Fruit fly (Drosophila melanogaster) whole organism, prepupa: ENCODE data around the gene CG4287.

Experiments used
- Blimp-1 ChIP-seq: fragments of 200-800 bp; sonication (Bioruptor generic); optimal IDR thresholded peaks from 3 replicates; lab custom pipeline; 2017; ENCODE audit warnings: missing biosample characterization, missing genetic modification characterization, mild to moderate bottlenecking, moderate library complexity, missing genetic modification reagents
- CG10669 ChIP-seq: fragments of 200-800 bp; sonication (Bioruptor generic); optimal IDR thresholded peaks from 3 replicates; lab custom pipeline; 2018; ENCODE audit warnings: missing biosample characterization, mild to moderate bottlenecking, missing genetic modification characterization, moderate library complexity
- CG11762 ChIP-seq: fragments of 200-800 bp; sonication (Bioruptor generic); optimal IDR thresholded peaks from 3 replicates; lab custom pipeline; 2016; ENCODE audit warnings: missing biosample characterization, missing genetic modification characterization; ENCODE audit not compliant: insufficient read depth
- CG11902 ChIP-seq: fragments of 200-800 bp; sonication (Bioruptor generic); optimal IDR thresholded peaks from 3 replicates; lab custom pipeline; 2016; ENCODE audit warnings: missing biosample characterization, missing genetic modification characterization
- CG15336 ChIP-seq: fragments of 200-800 bp; sonication (Bioruptor generic); IDR thresholded peaks from 2 replicates; pipeline ENCODE4 v1.3.6; 2022; ENCODE audit warnings: missing biosample characterization, missing genetic modification characterization
- CG1621 ChIP-seq: fragments of 200-800 bp; sonication (Bioruptor generic); optimal IDR thresholded peaks from 3 replicates; lab custom pipeline; 2018; ENCODE audit warnings: missing biosample characterization, mild to moderate bottlenecking, missing genetic modification characterization
- CG16779 ChIP-seq: fragments of 200-800 bp; sonication (Bioruptor generic); optimal IDR thresholded peaks from 3 replicates; lab custom pipeline; 2017; ENCODE audit warnings: missing biosample characterization, mild to moderate bottlenecking, missing genetic modification characterization
- CG31627 ChIP-seq: fragments of 200-800 bp; sonication (Bioruptor generic); optimal IDR thresholded peaks from 3 replicates; lab custom pipeline; 2016; ENCODE audit warnings: missing biosample characterization, missing genetic modification characterization
- CG34406 ChIP-seq: fragments of 200-800 bp; sonication (Bioruptor generic); optimal IDR thresholded peaks from 3 replicates; lab custom pipeline; 2016; ENCODE audit warnings: missing biosample characterization, missing genetic modification characterization
- CG3919 ChIP-seq: fragments of 200-800 bp; sonication (Bioruptor generic); optimal IDR thresholded peaks from 3 replicates; lab custom pipeline; 2016; ENCODE audit warnings: missing biosample characterization, missing genetic modification characterization
- CG4318 ChIP-seq: fragments of 200-800 bp; sonication (Bioruptor generic); optimal IDR thresholded peaks from 3 replicates; lab custom pipeline; 2017; ENCODE audit warnings: missing biosample characterization, mild to moderate bottlenecking, missing genetic modification characterization
- CG6163 ChIP-seq: fragments of 200-800 bp; sonication (Bioruptor generic); IDR thresholded peaks from 3 replicates; pipeline ENCODE4 v1.3.6; 2022; ENCODE audit warnings: missing biosample characterization, missing genetic modification characterization
- CG6854 ChIP-seq: fragments of 200-800 bp; sonication (Bioruptor generic); optimal IDR thresholded peaks from 2 replicates; lab custom pipeline; 2017; ENCODE audit warnings: missing biosample characterization, mild to moderate bottlenecking, missing genetic modification characterization
- CG7368 ChIP-seq: fragments of 200-800 bp; sonication (Bioruptor generic); optimal IDR thresholded peaks from 3 replicates; lab custom pipeline; 2016; ENCODE audit warnings: missing biosample characterization, missing genetic modification characterization
- CG8119 ChIP-seq: fragments of 200-800 bp; sonication (Bioruptor generic); IDR thresholded peaks from 3 replicates; pipeline ENCODE4 v1.3.6; 2022; ENCODE audit warnings: missing biosample characterization, missing genetic modification characterization
- CG8319 ChIP-seq: fragments of 200-800 bp; sonication (Bioruptor generic); optimal IDR thresholded peaks from 3 replicates; lab custom pipeline; 2016; ENCODE audit warnings: missing biosample characterization, missing genetic modification characterization
- CG9139 ChIP-seq: fragments of 200-800 bp; sonication (Bioruptor generic); optimal IDR thresholded peaks from 3 replicates; lab custom pipeline; 2017; ENCODE audit warnings: missing biosample characterization, mild to moderate bottlenecking, missing genetic modification characterization
- Eip75B ChIP-seq: fragments of 200-800 bp; sonication (Bioruptor generic); optimal IDR thresholded peaks from 3 replicates; lab custom pipeline; 2016; ENCODE audit warnings: missing biosample characterization, missing genetic modification characterization
- Eip78C ChIP-seq: fragments of 200-800 bp; sonication (Bioruptor generic); peaks from one replicate; lab custom pipeline; 2016; ENCODE audit warnings: missing biosample characterization, missing genetic modification characterization
- Eip93F ChIP-seq: fragments of 200-800 bp; sonication (Bioruptor generic); optimal IDR thresholded peaks from 2 replicates; lab custom pipeline; 2016; ENCODE audit warnings: missing biosample characterization, mild to moderate bottlenecking, missing genetic modification characterization
- Ets21C ChIP-seq: fragments of 200-800 bp; sonication (Bioruptor generic); optimal IDR thresholded peaks from 3 replicates; lab custom pipeline; 2016; ENCODE audit warnings: missing biosample characterization, missing genetic modification characterization
- Ets96B ChIP-seq: fragments of 200-800 bp; optimal IDR thresholded peaks from 2 replicates; lab custom pipeline; 2019; ENCODE audit warnings: missing biosample characterization, mild to moderate bottlenecking, missing genetic modification characterization, moderate library complexity
- Hr39 ChIP-seq: fragments of 200-800 bp; sonication (Bioruptor generic); optimal IDR thresholded peaks from 2 replicates; lab custom pipeline; 2016; ENCODE audit warnings: missing biosample characterization, missing genetic modification characterization
- Hr4 ChIP-seq: fragments of 200-800 bp; sonication (Bioruptor generic); optimal IDR thresholded peaks from 3 replicates; lab custom pipeline; 2016; ENCODE audit warnings: missing biosample characterization, missing genetic modification characterization
- Lpt ChIP-seq: fragments of 200-800 bp; sonication (Bioruptor generic); optimal IDR thresholded peaks from 3 replicates; lab custom pipeline; 2016; ENCODE audit warnings: missing biosample characterization, missing genetic modification characterization
- Met ChIP-seq: fragments of 200-800 bp; sonication (Bioruptor generic); optimal IDR thresholded peaks from 3 replicates; lab custom pipeline; 2016; ENCODE audit warnings: missing biosample characterization, missing genetic modification characterization
- OdsH ChIP-seq: fragments of 200-800 bp; sonication (Bioruptor generic); optimal IDR thresholded peaks from 3 replicates; lab custom pipeline; 2016; ENCODE audit warnings: missing biosample characterization, missing genetic modification characterization
- Smox ChIP-seq: fragments of 200-800 bp; sonication (Bioruptor generic); optimal IDR thresholded peaks from 3 replicates; lab custom pipeline; 2016; ENCODE audit warnings: missing biosample characterization, missing genetic modification characterization
- Sox102F ChIP-seq: fragments of 200-800 bp; sonication (Bioruptor generic); optimal IDR thresholded peaks from 2 replicates; lab custom pipeline; 2016; ENCODE audit warnings: missing biosample characterization, mild to moderate bottlenecking, missing genetic modification characterization
- Sox14 ChIP-seq: fragments of 200-800 bp; sonication (Bioruptor generic); optimal IDR thresholded peaks from 3 replicates; lab custom pipeline; 2016; ENCODE audit warnings: missing biosample characterization, missing genetic modification characterization
- Sox15 ChIP-seq: fragments of 200-800 bp; sonication (Bioruptor generic); optimal IDR thresholded peaks from 3 replicates; lab custom pipeline; 2016; ENCODE audit warnings: missing biosample characterization, missing genetic modification characterization
- achi ChIP-seq: fragments of 200-800 bp; sonication (Bioruptor generic); optimal IDR thresholded peaks from 3 replicates; lab custom pipeline; 2016; ENCODE audit warnings: missing biosample characterization, missing genetic modification characterization
- acj6 ChIP-seq: fragments of 200-800 bp; sonication (Bioruptor generic); optimal IDR thresholded peaks from 3 replicates; lab custom pipeline; 2016; ENCODE audit warnings: missing biosample characterization, missing genetic modification characterization
- cyc ChIP-seq: fragments of 200-800 bp; sonication (Bioruptor generic); optimal IDR thresholded peaks from 3 replicates; lab custom pipeline; 2016; ENCODE audit warnings: missing biosample characterization, missing genetic modification characterization
- dac ChIP-seq: fragments of 200-800 bp; sonication (Bioruptor generic); optimal IDR thresholded peaks from 2 replicates; lab custom pipeline; 2017; ENCODE audit warnings: missing biosample characterization, mild to moderate bottlenecking, missing genetic modification characterization
- dsx ChIP-seq: fragments of 200-800 bp; optimal IDR thresholded peaks from 3 replicates; lab custom pipeline; 2019; ENCODE audit warnings: missing biosample characterization, mild to moderate bottlenecking, missing genetic modification characterization, moderate library complexity; ENCODE audit not compliant: poor library complexity, severe bottlenecking
- eg ChIP-seq: fragments of 200-800 bp; sonication (Bioruptor generic); IDR thresholded peaks from 3 replicates; pipeline ENCODE4 v1.3.6; 2022; ENCODE audit warnings: missing biosample characterization, missing genetic modification characterization
- fd59A ChIP-seq: fragments of 200-800 bp; sonication (Bioruptor generic); optimal IDR thresholded peaks from 2 replicates; lab custom pipeline; 2017; ENCODE audit warnings: missing biosample characterization, mild to moderate bottlenecking, missing genetic modification characterization, missing genetic modification reagents
- fd85E ChIP-seq: fragments of 200-800 bp; sonication (Bioruptor generic); optimal IDR thresholded peaks from 3 replicates; lab custom pipeline; 2016; ENCODE audit warnings: missing biosample characterization, missing genetic modification characterization
- fkh ChIP-seq: fragments of 200-800 bp; sonication (Bioruptor generic); optimal IDR thresholded peaks from 3 replicates; lab custom pipeline; 2017; ENCODE audit warnings: missing biosample characterization, mild to moderate bottlenecking, missing genetic modification characterization, moderate library complexity
- lz ChIP-seq: fragments of 200-800 bp; sonication (Bioruptor generic); optimal IDR thresholded peaks from 3 replicates; lab custom pipeline; 2016; ENCODE audit warnings: missing biosample characterization, missing genetic modification characterization
- net ChIP-seq: fragments of 200-800 bp; sonication (Bioruptor generic); optimal IDR thresholded peaks from 3 replicates; lab custom pipeline; 2016; ENCODE audit warnings: missing biosample characterization, missing genetic modification characterization
- salr ChIP-seq, 2 experiments: fragments of 200-800 bp; sonication (Bioruptor generic); optimal IDR thresholded peaks; 3 replicates each; lab custom pipeline; 2016 to 2018; ENCODE audit warnings: missing biosample characterization in 2 of 2, missing genetic modification characterization in 2 of 2, mild to moderate bottlenecking in 1 of 2
- spab ChIP-seq: fragments of 200-800 bp; sonication (Bioruptor generic); optimal IDR thresholded peaks from 2 replicates; lab custom pipeline; 2017; ENCODE audit warnings: missing biosample characterization, mild to moderate bottlenecking, missing genetic modification characterization, missing genetic modification reagents
- ss ChIP-seq, 2 experiments: fragments of 200-800 bp; sonication (Bioruptor generic); optimal IDR thresholded peaks; 2 replicates in 1 of 2; 3 replicates in 1 of 2; lab custom pipeline; 2017 to 2018; ENCODE audit warnings: mild to moderate bottlenecking in 2 of 2, missing biosample characterization in 2 of 2, missing genetic modification characterization in 2 of 2, moderate library complexity in 1 of 2
- svp ChIP-seq: fragments of 200-800 bp; sonication (Bioruptor generic); peaks from one replicate; lab custom pipeline; 2016; ENCODE audit warnings: missing biosample characterization, missing genetic modification characterization
- vri ChIP-seq: fragments of 200-800 bp; sonication (Bioruptor generic); optimal IDR thresholded peaks from 3 replicates; lab custom pipeline; 2016; ENCODE audit warnings: missing biosample characterization, mild to moderate bottlenecking, missing genetic modification characterization

CG4287 gene

DNA sequence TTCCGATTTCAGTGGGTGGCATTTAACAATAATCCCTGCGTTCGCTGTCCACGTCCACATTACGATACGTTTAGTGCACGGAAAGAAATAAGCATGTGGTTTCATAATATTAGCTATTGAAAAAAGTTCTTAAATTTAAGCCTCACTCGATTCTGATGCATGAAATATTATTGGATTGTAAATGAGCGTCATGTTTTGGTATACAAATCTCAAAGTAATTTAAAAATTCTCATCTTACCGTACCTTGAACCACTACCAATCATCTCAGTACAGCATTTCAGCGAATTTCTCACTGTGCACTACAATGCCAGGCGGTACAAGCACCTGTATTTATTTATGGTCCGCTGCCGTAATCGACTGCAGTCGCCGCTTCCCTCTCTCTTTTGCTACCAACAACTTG lies 10.6 kb upstream of the CG4287 start (continued):
- TF ChIP-seq CG1621 (tag; lab: Kevin White, UChicago) = no peak
- TF ChIP-seq CG7368 (GFP tag; lab: Kevin White, UChicago) = peak; percentile 59
- TF ChIP-seq Hr4 = peak; percentile 90
- TF ChIP-seq CG6163 (GFP tag; lab: Robert Waterston, UW) = no peak
- TF ChIP-seq Ets21C (GFP tag; lab: Kevin White, UChicago) = peak; percentile 72
- TF ChIP-seq lz = peak; percentile 70
- no peak for TF ChIP-seq eg
- peak; percentile 83 for TF ChIP-seq CG3919 (GFP tag; lab: Kevin White, UChicago)
- peak; percentile 78 for TF ChIP-seq CG11762
- TF ChIP-seq Sox15 (GFP tag; lab: Kevin White, UChicago) = peak; percentile 74
- no peak for TF ChIP-seq CG10669 (GFP tag; lab: Kevin White, UChicago)
- TF ChIP-seq fd85E (GFP tag; lab: Kevin White, UChicago) = peak; percentile 14
- TF ChIP-seq CG31627 = peak; percentile 84
- peak; percentile 76 for TF ChIP-seq dac
- TF ChIP-seq Lpt = peak; percentile 86
- TF ChIP-seq Hr39 (GFP tag; lab: Kevin White, UChicago) = peak; percentile 82
- no peak for TF ChIP-seq CG6854 (GFP tag; lab: Kevin White, UChicago)
- TF ChIP-seq cyc (GFP tag; lab: Kevin White, UChicago) = peak; percentile 73
- TF ChIP-seq spab (GFP tag; lab: Kevin White, UChicago) = peak; percentile 60
- TF ChIP-seq dsx = no peak
- peak; percentile 29 for TF ChIP-seq Blimp-1
- TF ChIP-seq Eip93F (GFP tag; lab: Kevin White, UChicago) = no peak
- peak; percentile 77 for TF ChIP-seq Ets96B (tag; lab: Kevin White, UChicago)
- TF ChIP-seq CG15336 (GFP tag; lab: Robert Waterston, UW) = no peak
- TF ChIP-seq fd59A = peak; percentile 77
- peak; percentile 51 for TF ChIP-seq CG11902 (GFP tag; lab: Kevin White, UChicago)
- peak; percentile 94 for TF ChIP-seq Eip78C
- TF ChIP-seq OdsH (GFP tag; lab: Kevin White, UChicago) = peak; percentile 89
- TF ChIP-seq Smox = peak; percentile 79
- peak; percentile 78 for TF ChIP-seq CG34406 (GFP tag; lab: Kevin White, UChicago)
- no peak for TF ChIP-seq CG8119 (GFP tag; lab: Robert Waterston, UW)
- peak in 1 of 2 experiments; percentile 57 for TF ChIP-seq ss (GFP tag; optimal IDR thresholded peaks at IDR 0.05; lab: Kevin White, UChicago)

DNA sequence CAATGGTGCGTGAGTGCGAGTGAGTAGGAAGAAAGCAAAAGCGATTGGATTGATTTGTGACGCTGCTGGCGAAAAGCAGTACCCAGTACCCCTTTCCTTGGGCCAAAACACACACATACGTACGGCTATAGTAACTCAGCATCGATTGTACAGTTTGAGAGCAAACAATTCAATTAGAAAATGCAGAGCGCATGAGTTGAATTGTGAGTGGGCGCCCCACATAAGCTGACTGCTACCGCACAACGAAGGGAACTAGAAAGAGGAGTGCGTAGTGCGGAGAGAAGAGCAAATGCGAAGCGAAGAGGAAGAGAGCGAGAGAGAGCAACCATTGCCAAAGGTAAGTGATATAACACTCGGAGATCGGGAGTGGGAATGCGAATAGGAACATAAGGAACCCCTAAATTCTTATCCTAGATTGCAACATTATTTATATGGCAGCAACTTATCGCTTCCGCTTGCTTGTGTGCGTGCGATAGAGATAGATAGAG lies 9.9 kb upstream of the CG4287 start:
- TF ChIP-seq fkh (GFP tag; lab: Kevin White, UChicago) (peak; percentile 72), CG11902 (GFP tag; lab: Kevin White, UChicago) (no peak), dac (no peak), dsx (peak; percentile 75), acj6 (no peak), CG16779 (tag; lab: Kevin White, UChicago) (no peak), CG34406 (GFP tag; lab: Kevin White, UChicago) (no peak), Sox15 (GFP tag; lab: Kevin White, UChicago) (no peak), Sox102F (GFP tag; lab: Kevin White, UChicago) (no peak), Met (GFP tag; lab: Kevin White, UChicago) (peak; percentile 16), Eip75B (GFP tag; lab: Kevin White, UChicago) (peak; percentile 25), CG4318 (GFP tag; lab: Kevin White, UChicago) (no peak), Blimp-1 (peak; percentile 32), CG8319 (GFP tag; lab: Kevin White, UChicago) (no peak), Ets96B (tag; lab: Kevin White, UChicago) (no peak), Eip93F (GFP tag; lab: Kevin White, UChicago) (no peak), fd59A (no peak), CG9139 (GFP tag; lab: Kevin White, UChicago) (peak; percentile 42), OdsH (GFP tag; lab: Kevin White, UChicago) (no peak), Sox14 (GFP tag; lab: Kevin White, UChicago) (peak; percentile 38), CG3919 (GFP tag; lab: Kevin White, UChicago) (peak; percentile 3), eg (no peak), vri (GFP tag; lab: Kevin White, UChicago) (no peak), ss (GFP tag; optimal IDR thresholded peaks at IDR 0.05; lab: Kevin White, UChicago) (peak in 1 of 2 experiments; percentile 28), CG1621 (tag; lab: Kevin White, UChicago) (peak; percentile 6), fd85E (GFP tag; lab: Kevin White, UChicago) (no peak), CG10669 (GFP tag; lab: Kevin White, UChicago) (no peak), achi (GFP tag; lab: Kevin White, UChicago) (no peak), Ets21C (GFP tag; lab: Kevin White, UChicago) (no peak), salr (GFP tag; optimal IDR thresholded peaks at IDR 0.05; lab: Kevin White, UChicago) (no peak), net (GFP tag; lab: Kevin White, UChicago) (no peak), svp (GFP tag; lab: Kevin White, UChicago) (peak; percentile 84), Eip78C (peak; percentile 24), Hr4 (no peak)
